Fruit fly (Drosophila melanogaster) whole organism, embryonic: Measurements from ENCODE around the gene egh.
A peak's percentile ranks its signal among the peaks of the same experiment; 100 is the strongest.

ENCODE experiments used
- Atf3 ChIP-seq: fragments of 200-800 bp; sonication (Bioruptor generic); optimal IDR thresholded peaks from 3 replicates; lab custom pipeline; 2016; ENCODE audit warnings: missing biosample characterization, missing genetic modification characterization
- Bteb2 ChIP-seq: fragments of 200-800 bp; sonication (Bioruptor generic); optimal IDR thresholded peaks from 2 replicates; lab custom pipeline; 2016; ENCODE audit warnings: missing biosample characterization, missing genetic modification characterization
- CG10654 ChIP-seq: fragments of 200-800 bp; sonication (Bioruptor generic); optimal IDR thresholded peaks from 2 replicates; lab custom pipeline; 2016; ENCODE audit warnings: missing biosample characterization, missing genetic modification characterization
- CG12155 ChIP-seq: fragments of 200-800 bp; sonication (Bioruptor generic); optimal IDR thresholded peaks from 3 replicates; lab custom pipeline; 2016; ENCODE audit warnings: missing biosample characterization, missing genetic modification characterization
- CG12769 ChIP-seq: fragments of 200-800 bp; sonication (Bioruptor generic); optimal IDR thresholded peaks from 2 replicates; lab custom pipeline; 2019; ENCODE audit warnings: missing biosample characterization, mild to moderate bottlenecking, missing genetic modification characterization, moderate library complexity
- CG15696 ChIP-seq: fragments of 200-800 bp; sonication (Bioruptor generic); optimal IDR thresholded peaks from 2 replicates; lab custom pipeline; 2019; ENCODE audit warnings: missing biosample characterization, mild to moderate bottlenecking, missing genetic modification characterization, moderate library complexity
- CG17385 ChIP-seq: fragments of 200-800 bp; sonication (Bioruptor generic); optimal IDR thresholded peaks from 3 replicates; lab custom pipeline; 2018; ENCODE audit warnings: missing biosample characterization, mild to moderate bottlenecking, missing genetic modification characterization
- CG17802 ChIP-seq: fragments of 200-800 bp; sonication (Bioruptor generic); optimal IDR thresholded peaks from 2 replicates; lab custom pipeline; 2018; ENCODE audit warnings: missing biosample characterization, mild to moderate bottlenecking, missing genetic modification characterization, moderate library complexity
- CG2120 ChIP-seq: fragments of 200-800 bp; sonication (Bioruptor generic); optimal IDR thresholded peaks from 3 replicates; lab custom pipeline; 2016; ENCODE audit warnings: missing biosample characterization, missing genetic modification characterization
- CG2678 ChIP-seq: fragments of 200-800 bp; sonication (Bioruptor generic); optimal IDR thresholded peaks from 3 replicates; lab custom pipeline; 2019; ENCODE audit warnings: missing biosample characterization, mild to moderate bottlenecking, missing genetic modification characterization, moderate library complexity
- CG30020 ChIP-seq: fragments of 200-800 bp; optimal IDR thresholded peaks from 2 replicates; lab custom pipeline; 2019; ENCODE audit warnings: missing biosample characterization, mild to moderate bottlenecking, missing genetic modification characterization, moderate library complexity
- CG34224 ChIP-seq: fragments of 200-800 bp; sonication (Bioruptor generic); IDR thresholded peaks from 3 replicates; pipeline ENCODE4 v1.3.6; 2022; ENCODE audit warnings: missing biosample characterization, missing genetic modification characterization; ENCODE audit not compliant: partially characterized antibody
- CG4854 ChIP-seq: fragments of 200-800 bp; sonication (Bioruptor generic); optimal IDR thresholded peaks from 2 replicates; lab custom pipeline; 2016; ENCODE audit warnings: missing biosample characterization, missing genetic modification characterization, inconsistent platforms
- CG6813 ChIP-seq: fragments of 200-800 bp; sonication (Bioruptor generic); optimal IDR thresholded peaks from 2 replicates; lab custom pipeline; 2017; ENCODE audit warnings: missing biosample characterization, missing genetic modification characterization, mild to moderate bottlenecking, moderate library complexity, missing genetic modification reagents
- CG6854 ChIP-seq: fragments of 200-800 bp; sonication (Bioruptor generic); optimal IDR thresholded peaks from 3 replicates; lab custom pipeline; 2017; ENCODE audit warnings: missing biosample characterization, mild to moderate bottlenecking, missing genetic modification characterization
- CG7987 ChIP-seq: fragments of 200-800 bp; sonication (Bioruptor generic); optimal IDR thresholded peaks from 2 replicates; lab custom pipeline; 2018; ENCODE audit warnings: missing biosample characterization, mild to moderate bottlenecking, missing genetic modification characterization, moderate library complexity
- CG8290 ChIP-seq, 3 experiments: fragments of 200-800 bp; sonication (Bioruptor generic); optimal IDR thresholded peaks; 2 replicates each; lab custom pipeline; 2016 to 2019; ENCODE audit warnings: missing biosample characterization in 3 of 3, missing genetic modification characterization in 3 of 3, mild to moderate bottlenecking in 2 of 3, moderate library complexity in 1 of 3
- CG8765 ChIP-seq: fragments of 200-800 bp; sonication (Bioruptor generic); IDR thresholded peaks from 2 replicates; pipeline ENCODE4 v1.3.6; 2022; ENCODE audit warnings: missing biosample characterization, missing genetic modification characterization
- CG9932 ChIP-seq: fragments of 200-800 bp; sonication (Bioruptor generic); IDR thresholded peaks from 2 replicates; pipeline ENCODE4 v1.3.6; 2022; ENCODE audit warnings: missing biosample characterization, missing genetic modification characterization
- Dad ChIP-seq: fragments of 200-800 bp; sonication (Bioruptor generic); optimal IDR thresholded peaks from 3 replicates; lab custom pipeline; 2016; ENCODE audit warnings: missing biosample characterization, missing genetic modification characterization
- E2f1 ChIP-seq: fragments of 200-800 bp; sonication (Bioruptor generic); IDR thresholded peaks from 2 replicates; pipeline ENCODE4 v1.3.6; 2022; ENCODE audit warnings: missing biosample characterization, missing genetic modification characterization
- Fer2 ChIP-seq: fragments of 200-800 bp; sonication (Bioruptor generic); optimal IDR thresholded peaks from 2 replicates; lab custom pipeline; 2018; ENCODE audit warnings: missing biosample characterization, mild to moderate bottlenecking, missing genetic modification characterization, moderate library complexity
- Jarid2 ChIP-seq: fragments of 200-800 bp; sonication (Bioruptor generic); optimal IDR thresholded peaks from 3 replicates; lab custom pipeline; 2017; ENCODE audit warnings: mild to moderate bottlenecking, missing biosample characterization, missing genetic modification reagents, missing genetic modification characterization
- Med ChIP-seq: fragments of 200-800 bp; sonication (Bioruptor generic); peaks from one replicate; lab custom pipeline; 2016; ENCODE audit warnings: missing biosample characterization, missing genetic modification characterization, mild to moderate bottlenecking, inconsistent platforms, moderate library complexity
- Nf-YC ChIP-seq: fragments of 200-800 bp; optimal IDR thresholded peaks from 3 replicates; lab custom pipeline; 2019; ENCODE audit warnings: missing biosample characterization, mild to moderate bottlenecking, missing genetic modification characterization, moderate library complexity
- Ravus ChIP-seq: fragments of 200-800 bp; sonication (Bioruptor generic); IDR thresholded peaks from 2 replicates; pipeline ENCODE4 v1.3.6; 2022; ENCODE audit warnings: missing biosample characterization, missing genetic modification characterization
- Ssrp ChIP-seq: fragments of 200-800 bp; sonication (Bioruptor generic); optimal IDR thresholded peaks from 2 replicates; lab custom pipeline; 2018; ENCODE audit warnings: missing biosample characterization, mild to moderate bottlenecking, missing genetic modification characterization, moderate library complexity
- Trl ChIP-seq, 3 experiments: fragments of >200 bp in 2 of 3; fragments of 200-800 bp in 1 of 3; sonication (Bioruptor generic) in 1 of 3; optimal IDR thresholded peaks; 2 replicates in 1 of 3; 3 replicates in 2 of 3; lab custom pipeline; 2016 to 2017; ENCODE audit warnings: missing biosample characterization in 1 of 3, missing genetic modification characterization in 1 of 3
- Xrp1 ChIP-seq: fragments of 200-800 bp; sonication (Bioruptor generic); IDR thresholded peaks from 2 replicates; pipeline ENCODE4 v1.3.6; 2022; ENCODE audit warnings: missing biosample characterization, missing genetic modification characterization
- ac ChIP-seq: fragments of 200-800 bp; sonication (Bioruptor generic); optimal IDR thresholded peaks from 3 replicates; lab custom pipeline; 2017; ENCODE audit warnings: missing biosample characterization, mild to moderate bottlenecking, missing genetic modification characterization
- cas ChIP-seq: fragments of 200-800 bp; sonication (Bioruptor generic); IDR thresholded peaks from 2 replicates; pipeline ENCODE4 v1.3.6; 2022; ENCODE audit warnings: missing biosample characterization, missing genetic modification characterization
- chif ChIP-seq, 2 experiments: fragments of 200-800 bp; sonication (Bioruptor generic); optimal IDR thresholded peaks; 3 replicates each; lab custom pipeline; 2016; ENCODE audit warnings: missing biosample characterization in 2 of 2, missing genetic modification characterization in 2 of 2
- crol ChIP-seq: fragments of 200-800 bp; sonication (Bioruptor generic); IDR thresholded peaks from 2 replicates; pipeline ENCODE4 v1.3.6; 2022; ENCODE audit warnings: missing biosample characterization, missing genetic modification characterization
- dm ChIP-seq: fragments of 200-800 bp; sonication (Bioruptor generic); optimal IDR thresholded peaks from 3 replicates; lab custom pipeline; 2016; ENCODE audit warnings: missing biosample characterization, missing genetic modification characterization
- esg ChIP-seq: fragments of 200-800 bp; sonication (Bioruptor generic); conservative IDR thresholded peaks from 2 replicates; pipeline ENCODE4 v1.3.6; 2022; ENCODE audit warnings: missing biosample characterization, missing genetic modification characterization
- gcm2 ChIP-seq: fragments of 200-800 bp; sonication (Bioruptor generic); optimal IDR thresholded peaks from 2 replicates; lab custom pipeline; 2016; ENCODE audit warnings: missing biosample characterization, missing genetic modification characterization
- grau ChIP-seq: fragments of 200-800 bp; optimal IDR thresholded peaks from 3 replicates; lab custom pipeline; 2019; ENCODE audit warnings: missing biosample characterization, mild to moderate bottlenecking, missing genetic modification characterization, moderate library complexity
- gsb-n ChIP-seq: fragments of 200-800 bp; sonication (Bioruptor generic); optimal IDR thresholded peaks from 3 replicates; lab custom pipeline; 2018; ENCODE audit warnings: missing biosample characterization, mild to moderate bottlenecking, missing genetic modification characterization
- ham ChIP-seq: fragments of 200-800 bp; sonication (Bioruptor generic); IDR thresholded peaks from 2 replicates; pipeline ENCODE4 v1.3.6; 2022; ENCODE audit warnings: missing biosample characterization, missing genetic modification characterization
- her ChIP-seq: fragments of 200-800 bp; sonication (Bioruptor generic); optimal IDR thresholded peaks from 2 replicates; lab custom pipeline; 2016; ENCODE audit warnings: missing biosample characterization, missing genetic modification characterization
- lab ChIP-seq: fragments of 200-800 bp; sonication (Bioruptor generic); optimal IDR thresholded peaks from 3 replicates; lab custom pipeline; 2017; ENCODE audit warnings: missing biosample characterization, missing genetic modification characterization, mild to moderate bottlenecking, moderate library complexity, missing genetic modification reagents
- lilli ChIP-seq: fragments of 200-800 bp; sonication (Bioruptor generic); optimal IDR thresholded peaks from 3 replicates; lab custom pipeline; 2016; ENCODE audit warnings: missing biosample characterization, missing genetic modification characterization
- lmd ChIP-seq: fragments of 200-800 bp; sonication (Bioruptor generic); IDR thresholded peaks from 2 replicates; pipeline ENCODE4 v1.3.6; 2022; ENCODE audit warnings: missing biosample characterization, missing genetic modification characterization
- mld ChIP-seq: fragments of 200-800 bp; sonication (Bioruptor generic); IDR thresholded peaks from 3 replicates; pipeline ENCODE4 v1.3.6; 2022; ENCODE audit warnings: missing biosample characterization, missing genetic modification characterization; ENCODE audit not compliant: partially characterized antibody
- psq ChIP-seq: fragments of 200-800 bp; sonication (Bioruptor generic); optimal IDR thresholded peaks from 2 replicates; lab custom pipeline; 2017; ENCODE audit warnings: missing biosample characterization, missing genetic modification characterization
- ranshi ChIP-seq: fragments of 200-800 bp; sonication (Bioruptor generic); IDR thresholded peaks from 2 replicates; pipeline ENCODE4 v1.3.6; 2022; ENCODE audit warnings: missing biosample characterization, missing genetic modification characterization
- sd ChIP-seq: fragments of 200-800 bp; sonication (Bioruptor generic); optimal IDR thresholded peaks from 3 replicates; lab custom pipeline; 2018; ENCODE audit warnings: missing biosample characterization, mild to moderate bottlenecking, missing genetic modification characterization, moderate library complexity
- vfl ChIP-seq: fragments of 200-800 bp; sonication (Bioruptor generic); optimal IDR thresholded peaks from 2 replicates; lab custom pipeline; 2016; ENCODE audit warnings: missing biosample characterization, missing genetic modification characterization
- zen ChIP-seq: fragments of 200-800 bp; sonication (Bioruptor generic); optimal IDR thresholded peaks from 3 replicates; lab custom pipeline; 2018; ENCODE audit warnings: missing biosample characterization, mild to moderate bottlenecking, missing genetic modification characterization, moderate library complexity

Gene egh

DNA sequence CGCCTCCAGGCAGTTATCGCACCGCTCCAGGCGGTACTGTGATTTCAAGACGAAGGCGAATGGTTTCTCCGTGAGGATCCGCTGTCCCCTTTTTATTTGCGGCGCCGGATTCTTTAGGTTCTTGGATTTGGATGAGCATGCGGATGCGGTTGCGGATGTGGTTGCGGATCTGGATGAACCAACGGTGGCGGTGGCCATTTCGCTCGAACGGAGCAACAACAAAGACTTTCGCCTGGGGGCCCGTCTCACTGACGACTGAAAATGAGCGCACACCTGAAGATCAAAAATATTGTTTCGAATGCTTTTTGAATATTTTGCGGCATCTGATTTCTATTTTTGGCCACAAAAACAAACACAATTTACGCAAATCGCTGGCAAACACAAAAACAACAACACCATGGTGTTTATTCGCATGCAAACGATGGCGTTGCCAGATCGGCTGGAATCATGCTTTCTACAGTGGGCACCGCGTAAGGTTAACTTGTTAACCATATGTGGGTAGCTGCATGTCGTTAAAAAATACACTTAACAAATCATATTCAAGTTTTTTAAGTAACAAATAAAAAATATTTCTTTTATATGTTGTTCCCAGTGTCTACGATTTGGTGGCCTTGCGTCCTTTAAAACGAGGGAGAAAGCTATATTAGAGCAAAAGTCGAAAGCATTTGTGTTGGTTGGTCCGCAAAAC is 20.3 kb downstream of the egh start, which contains the start of gene Smyd3 (continued):
- peak; percentile 76 for TF ChIP-seq E2f1
- peak; percentile 63 for TF ChIP-seq gcm2 (GFP tag; lab: Kevin White, UChicago)
- peak; percentile 66 for TF ChIP-seq dm
- TF ChIP-seq Fer2 (tag; lab: Kevin White, UChicago): peak; percentile 6
- TF ChIP-seq her (GFP tag; lab: Kevin White, UChicago): peak; percentile 67
- TF ChIP-seq mld (GFP tag; lab: Robert Waterston, UW): no peak
- TF ChIP-seq CG6854 (GFP tag; lab: Kevin White, UChicago): peak; percentile 44
- TF ChIP-seq Med (GFP tag; lab: Kevin White, UChicago): peak; percentile 97
- peak; percentile 88 for TF ChIP-seq CG9932
- peak; percentile 83 for TF ChIP-seq vfl (GFP tag; lab: Kevin White, UChicago)
- TF ChIP-seq CG4854: peak; percentile 77
- peak; percentile 61 for TF ChIP-seq CG8765 (GFP tag; lab: Robert Waterston, UW)
- peak; percentile 75 for TF ChIP-seq CG12155 (GFP tag; lab: Kevin White, UChicago)
- TF ChIP-seq lmd (GFP tag; lab: Robert Waterston, UW): peak; percentile 82
- TF ChIP-seq Nf-YC: peak; percentile 53
- peak; percentile 18 for TF ChIP-seq CG17802 (tag; lab: Kevin White, UChicago)
- peak; percentile 30 for TF ChIP-seq ac (GFP tag; lab: Kevin White, UChicago)
- peak; percentile 44 for TF ChIP-seq zen (tag; lab: Kevin White, UChicago)
- TF ChIP-seq Xrp1: peak; percentile 88
- no peak for TF ChIP-seq CG2678 (tag; lab: Kevin White, UChicago)
- peak; percentile 98 for TF ChIP-seq grau (tag; lab: Kevin White, UChicago)
- TF ChIP-seq esg: peak; percentile 74
- TF ChIP-seq sd (tag; lab: Kevin White, UChicago): no peak
- peak; percentile 58 for TF ChIP-seq CG7987 (GFP tag; lab: Kevin White, UChicago)
- no peak for TF ChIP-seq CG12769 (tag; lab: Kevin White, UChicago)
- peak; percentile 92 for TF ChIP-seq lilli (GFP tag; lab: Kevin White, UChicago)
- peak; percentile 61 for TF ChIP-seq CG8290 (GFP tag; optimal IDR thresholded peaks at IDR 0.05; lab: Kevin White, UChicago)
- TF ChIP-seq CG8290 (tag; optimal IDR thresholded peaks at IDR 0.05; lab: Kevin White, UChicago): no peak
- TF ChIP-seq CG15696 (tag; lab: Kevin White, UChicago): peak; percentile 38
- peak; percentile 69 for TF ChIP-seq Bteb2
- peak; percentile 36 for TF ChIP-seq psq (GFP tag; lab: Kevin White, UChicago)
- TF ChIP-seq crol (GFP tag; lab: Robert Waterston, UW): no peak
- peak; percentile 21 for TF ChIP-seq CG30020
- TF ChIP-seq CG17385 (GFP tag; lab: Kevin White, UChicago): peak; percentile 67
- TF ChIP-seq gsb-n: no peak
- TF ChIP-seq chif (GFP tag; optimal IDR thresholded peaks at IDR 0.05; lab: Kevin White, UChicago): peak in 1 of 2 experiments; percentile 74
- peak; percentile 42 for TF ChIP-seq Atf3
- TF ChIP-seq cas (GFP tag; lab: Robert Waterston, UW): peak; percentile 71
- TF ChIP-seq CG2120 (GFP tag; lab: Kevin White, UChicago): peak; percentile 90
- TF ChIP-seq Dad (GFP tag; lab: Kevin White, UChicago): peak; percentile 80
- peak; percentile 64 for TF ChIP-seq CG10654 (GFP tag; lab: Kevin White, UChicago)
- TF ChIP-seq Jarid2 (GFP tag; lab: Kevin White, UChicago): no peak
- TF ChIP-seq CG34224 (GFP tag; lab: Robert Waterston, UW): no peak
- TF ChIP-seq Trl (optimal IDR thresholded peaks at IDR 0.05; lab: Kevin White, UChicago): no peak
- TF ChIP-seq Trl (GFP tag; optimal IDR thresholded peaks at IDR 0.05; lab: Kevin White, UChicago): peak; percentile 71
- no peak for TF ChIP-seq ham (GFP tag; lab: Robert Waterston, UW)
- TF ChIP-seq ranshi (GFP tag; lab: Robert Waterston, UW): peak; percentile 79
- no peak for TF ChIP-seq lab (GFP tag; lab: Kevin White, UChicago)
- TF ChIP-seq Ssrp (tag; lab: Kevin White, UChicago): peak; percentile 60
- TF ChIP-seq Ravus (GFP tag; lab: Robert Waterston, UW): peak; percentile 24; the same call in 1 of the 2 replicates
- peak; percentile 72 for TF ChIP-seq CG6813 (GFP tag; lab: Kevin White, UChicago)
